Worm (Caenorhabditis elegans) whole organism, late embryonic: ENCODE data around the gene M03C11.3.

Experiments
- Y22D7AL.16 ChIP-seq: sonication (generic microtip); optimal IDR thresholded peaks from 2 replicates; lab custom pipeline; 2016; ENCODE audit warnings: missing genetic modification characterization, missing compliant biosample characterization
- ama-1 ChIP-seq: fragments of 150-350 bp; optimal IDR thresholded peaks from 2 replicates; lab custom pipeline; 2014
- ceh-2 ChIP-seq: sonication (generic microtip); optimal IDR thresholded peaks from 2 replicates; lab custom pipeline; 2016; ENCODE audit warnings: missing genotype, missing genetic modification characterization, missing compliant biosample characterization
- ceh-31 ChIP-seq: sonication (generic microtip); optimal IDR thresholded peaks from 2 replicates; lab custom pipeline; 2016; ENCODE audit warnings: missing genetic modification characterization, missing compliant biosample characterization
- ceh-34 ChIP-seq: sonication (generic microtip); optimal IDR thresholded peaks from 2 replicates; lab custom pipeline; 2016; ENCODE audit warnings: mild to moderate bottlenecking, missing genetic modification characterization, missing compliant biosample characterization
- ceh-6 ChIP-seq: fragments of 200-800 bp; sonication (Bioruptor generic); optimal IDR thresholded peaks from 2 replicates; lab custom pipeline; 2018; ENCODE audit warnings: mild to moderate bottlenecking, missing genetic modification characterization, missing compliant biosample characterization
- che-1 ChIP-seq: sonication (generic microtip); optimal IDR thresholded peaks from 2 replicates; lab custom pipeline; 2016; ENCODE audit warnings: mild to moderate bottlenecking, missing genetic modification characterization, missing compliant biosample characterization
- hlh-30 ChIP-seq: sonication (generic microtip); optimal IDR thresholded peaks from 2 replicates; lab custom pipeline; 2017; ENCODE audit warnings: antibody characterized with exemption, missing genetic modification characterization, missing compliant biosample characterization; ENCODE audit not compliant: insufficient read depth
- nfya-1 ChIP-seq: sonication (generic microtip); optimal IDR thresholded peaks from 2 replicates; lab custom pipeline; 2017; ENCODE audit warnings: missing genetic modification characterization, mild to moderate bottlenecking, missing compliant biosample characterization, antibody characterized with exemption, moderate library complexity
- nhr-11 ChIP-seq: fragments of 150-350 bp; optimal IDR thresholded peaks from 2 replicates; lab custom pipeline; 2014; ENCODE audit warnings: missing biosample characterization, missing genetic modification characterization
- pag-3 ChIP-seq: sonication (generic microtip); optimal IDR thresholded peaks from 2 replicates; lab custom pipeline; 2016; ENCODE audit warnings: missing compliant biosample characterization, missing genetic modification characterization, borderline replicate concordance
- pat-9 ChIP-seq: fragments of 200-800 bp; sonication (Bioruptor generic); optimal IDR thresholded peaks from 2 replicates; lab custom pipeline; 2018; ENCODE audit warnings: mild to moderate bottlenecking, missing genetic modification characterization, moderate library complexity, missing compliant biosample characterization
- pqm-1 ChIP-seq: sonication (generic microtip); optimal IDR thresholded peaks from 2 replicates; lab custom pipeline; 2016; ENCODE audit warnings: missing genetic modification characterization, missing compliant biosample characterization

- TF ChIP-seq ceh-6: no peak
- no peak for TF ChIP-seq ama-1 (lab: Kevin White, UChicago)
- TF ChIP-seq nfya-1: no peak
- no peak for TF ChIP-seq che-1 (tag; lab: Kevin White, UChicago)
- no peak for TF ChIP-seq nhr-11 (tag; lab: Kevin White, UChicago)
- no peak for TF ChIP-seq pqm-1 (tag; lab: Kevin White, UChicago)
- no peak for TF ChIP-seq pat-9 (tag; lab: Kevin White, UChicago)
- TF ChIP-seq ceh-31 (tag; lab: Kevin White, UChicago): no peak
- no peak for TF ChIP-seq hlh-30 (tag; lab: Kevin White, UChicago)
- TF ChIP-seq Y22D7AL.16 (tag; lab: Kevin White, UChicago): no peak
- TF ChIP-seq pag-3: no peak
- no peak for TF ChIP-seq ceh-34 (tag; lab: Kevin White, UChicago)
- TF ChIP-seq ceh-2 (tag; lab: Kevin White, UChicago): no peak
Measured at ce11 chrIII:10396891-10397502, 7.9 kb upstream of the M03C11.3 start.
